Fruit fly (Drosophila melanogaster) whole organism, embryonic: ENCODE results near the gene CG5928.

Experiments used
- CG11456 ChIP-seq: fragments of 200-800 bp; sonication (Bioruptor generic); IDR thresholded peaks from 3 replicates; pipeline ENCODE4 v1.3.6; 2022; ENCODE audit warnings: missing biosample characterization, missing genetic modification characterization
- CG12071 ChIP-seq: fragments of 200-800 bp; sonication (Bioruptor generic); optimal IDR thresholded peaks from 3 replicates; lab custom pipeline; 2018; ENCODE audit warnings: missing biosample characterization, mild to moderate bottlenecking, missing genetic modification characterization
- CG12299 ChIP-seq: fragments of 200-800 bp; sonication (Bioruptor generic); optimal IDR thresholded peaks from 2 replicates; lab custom pipeline; 2018; ENCODE audit warnings: missing biosample characterization, mild to moderate bottlenecking, missing genetic modification characterization
- CG12744 ChIP-seq: fragments of 200-800 bp; sonication (Bioruptor generic); optimal IDR thresholded peaks from 2 replicates; lab custom pipeline; 2016; ENCODE audit warnings: missing biosample characterization, missing genetic modification characterization
- CG13775 ChIP-seq: fragments of 200-800 bp; sonication (Bioruptor generic); optimal IDR thresholded peaks from 3 replicates; lab custom pipeline; 2017; ENCODE audit warnings: missing biosample characterization, mild to moderate bottlenecking, missing genetic modification characterization
- CG17361 ChIP-seq: fragments of 200-800 bp; sonication (Bioruptor generic); IDR thresholded peaks from 3 replicates; pipeline ENCODE4 v1.3.6; 2022; ENCODE audit warnings: missing biosample characterization, missing genetic modification characterization
- CG1832 ChIP-seq: fragments of 200-800 bp; sonication (Bioruptor generic); optimal IDR thresholded peaks from 2 replicates; lab custom pipeline; 2017; ENCODE audit warnings: missing biosample characterization, mild to moderate bottlenecking, missing genetic modification characterization, inconsistent platforms
- CG18764 ChIP-seq: fragments of 200-800 bp; sonication (Bioruptor generic); optimal IDR thresholded peaks from 3 replicates; lab custom pipeline; 2016; ENCODE audit warnings: missing biosample characterization, missing genetic modification characterization
- CG2116 ChIP-seq: fragments of 200-800 bp; sonication (Bioruptor generic); optimal IDR thresholded peaks from 3 replicates; lab custom pipeline; 2018; ENCODE audit warnings: missing biosample characterization, mild to moderate bottlenecking, missing genetic modification characterization
- CG3163 ChIP-seq: fragments of 200-800 bp; sonication (Bioruptor generic); optimal IDR thresholded peaks from 3 replicates; lab custom pipeline; 2016; ENCODE audit warnings: missing biosample characterization, missing genetic modification characterization
- CG4854 ChIP-seq: fragments of 200-800 bp; sonication (Bioruptor generic); optimal IDR thresholded peaks from 2 replicates; lab custom pipeline; 2016; ENCODE audit warnings: missing biosample characterization, missing genetic modification characterization, inconsistent platforms
- CG6175 ChIP-seq: fragments of 200-800 bp; sonication (Bioruptor generic); IDR thresholded peaks from 3 replicates; pipeline ENCODE4 v1.3.6; 2022; ENCODE audit warnings: missing biosample characterization, missing genetic modification characterization
- CG9609 ChIP-seq: fragments of 200-800 bp; sonication (Bioruptor generic); optimal IDR thresholded peaks from 3 replicates; lab custom pipeline; 2016; ENCODE audit warnings: missing biosample characterization, missing genetic modification characterization
- CkIIα-i1 ChIP-seq: fragments of 200-800 bp; sonication (Bioruptor generic); IDR thresholded peaks from 2 replicates; pipeline ENCODE4 v1.3.6; 2022; ENCODE audit warnings: missing biosample characterization, missing genetic modification characterization
- CrebB ChIP-seq: fragments of 200-800 bp; sonication (Bioruptor generic); optimal IDR thresholded peaks from 3 replicates; lab custom pipeline; 2018; ENCODE audit warnings: missing biosample characterization, mild to moderate bottlenecking, missing genetic modification characterization
- D ChIP-seq, 2 experiments: fragments of 200-800 bp in 1 of 2; fragments of >200 bp in 1 of 2; sonication (Bioruptor generic) in 1 of 2; optimal IDR thresholded peaks; 2 replicates in 1 of 2; 3 replicates in 1 of 2; lab custom pipeline; 2017; ENCODE audit warnings: mild to moderate bottlenecking in 1 of 2, missing biosample characterization in 1 of 2, missing genetic modification characterization in 1 of 2, missing genetic modification reagents in 1 of 2
- Dad ChIP-seq: fragments of 200-800 bp; sonication (Bioruptor generic); optimal IDR thresholded peaks from 3 replicates; lab custom pipeline; 2016; ENCODE audit warnings: missing biosample characterization, missing genetic modification characterization
- Dek ChIP-seq: fragments of 200-800 bp; sonication (Bioruptor generic); optimal IDR thresholded peaks from 3 replicates; lab custom pipeline; 2019; ENCODE audit warnings: missing biosample characterization, mild to moderate bottlenecking, missing genetic modification characterization, moderate library complexity
- Dip2 ChIP-seq: fragments of 200-800 bp; sonication (Bioruptor generic); IDR thresholded peaks from 2 replicates; pipeline ENCODE4 v1.3.6; 2022; ENCODE audit warnings: missing biosample characterization, missing genetic modification characterization
- Dp ChIP-seq: fragments of 200-800 bp; sonication (Bioruptor generic); optimal IDR thresholded peaks from 2 replicates; lab custom pipeline; 2018; ENCODE audit warnings: missing biosample characterization, mild to moderate bottlenecking, missing genetic modification characterization, moderate library complexity
- Dref ChIP-seq: fragments of 200-800 bp; sonication (Bioruptor generic); IDR thresholded peaks from 2 replicates; pipeline ENCODE4 v1.3.6; 2022; ENCODE audit warnings: missing biosample characterization, missing genetic modification characterization
- Mad ChIP-seq: fragments of 200-800 bp; sonication (Bioruptor generic); optimal IDR thresholded peaks from 2 replicates; lab custom pipeline; 2016; ENCODE audit warnings: missing biosample characterization, missing genetic modification characterization
- Med ChIP-seq: fragments of 200-800 bp; sonication (Bioruptor generic); peaks from one replicate; lab custom pipeline; 2016; ENCODE audit warnings: missing biosample characterization, missing genetic modification characterization, mild to moderate bottlenecking, inconsistent platforms, moderate library complexity
- Meics ChIP-seq: fragments of 200-800 bp; sonication (Bioruptor generic); optimal IDR thresholded peaks from 2 replicates; lab custom pipeline; 2017; ENCODE audit warnings: missing biosample characterization, mild to moderate bottlenecking, missing genetic modification characterization
- Mrtf ChIP-seq: fragments of 200-800 bp; sonication (Bioruptor generic); IDR thresholded peaks from 3 replicates; pipeline ENCODE4 v1.3.6; 2022; ENCODE audit warnings: missing biosample characterization, missing genetic modification characterization
- Ravus ChIP-seq: fragments of 200-800 bp; sonication (Bioruptor generic); IDR thresholded peaks from 2 replicates; pipeline ENCODE4 v1.3.6; 2022; ENCODE audit warnings: missing biosample characterization, missing genetic modification characterization
- Taf1 ChIP-seq: fragments of 200-800 bp; sonication (Bioruptor generic); IDR thresholded peaks from 2 replicates; pipeline ENCODE4 v1.3.6; 2022; ENCODE audit warnings: missing biosample characterization, missing genetic modification characterization
- Trl ChIP-seq, 3 experiments: fragments of >200 bp in 2 of 3; fragments of 200-800 bp in 1 of 3; sonication (Bioruptor generic) in 1 of 3; optimal IDR thresholded peaks; 2 replicates in 1 of 3; 3 replicates in 2 of 3; lab custom pipeline; 2016 to 2017; ENCODE audit warnings: missing biosample characterization in 1 of 3, missing genetic modification characterization in 1 of 3
- Xbp1 ChIP-seq: fragments of 200-800 bp; sonication (Bioruptor generic); optimal IDR thresholded peaks from 3 replicates; lab custom pipeline; 2016; ENCODE audit warnings: missing biosample characterization, mild to moderate bottlenecking, missing genetic modification characterization
- ato ChIP-seq: fragments of 200-800 bp; sonication (Bioruptor generic); IDR thresholded peaks from 2 replicates; pipeline ENCODE4 v1.3.6; 2022; ENCODE audit warnings: missing biosample characterization, missing genetic modification characterization; ENCODE audit not compliant: partially characterized antibody
- crol ChIP-seq: fragments of 200-800 bp; sonication (Bioruptor generic); IDR thresholded peaks from 2 replicates; pipeline ENCODE4 v1.3.6; 2022; ENCODE audit warnings: missing biosample characterization, missing genetic modification characterization
- dm ChIP-seq: fragments of 200-800 bp; sonication (Bioruptor generic); optimal IDR thresholded peaks from 3 replicates; lab custom pipeline; 2016; ENCODE audit warnings: missing biosample characterization, missing genetic modification characterization
- exex ChIP-seq: fragments of 200-800 bp; sonication (Bioruptor generic); optimal IDR thresholded peaks from 4 replicates; lab custom pipeline; 2018; ENCODE audit warnings: missing biosample characterization, mild to moderate bottlenecking, missing genetic modification characterization, moderate library complexity
- fd102C ChIP-seq: fragments of 200-800 bp; sonication (Bioruptor generic); optimal IDR thresholded peaks from 2 replicates; lab custom pipeline; 2018; ENCODE audit warnings: missing biosample characterization, mild to moderate bottlenecking, missing genetic modification characterization, moderate library complexity
- fru ChIP-seq: fragments of >200 bp; optimal IDR thresholded peaks from 2 replicates; lab custom pipeline; 2017
- gcm2 ChIP-seq: fragments of 200-800 bp; sonication (Bioruptor generic); optimal IDR thresholded peaks from 2 replicates; lab custom pipeline; 2016; ENCODE audit warnings: missing biosample characterization, missing genetic modification characterization
- gem ChIP-seq: fragments of 200-800 bp; sonication (Bioruptor generic); optimal IDR thresholded peaks from 2 replicates; lab custom pipeline; 2019; ENCODE audit warnings: missing biosample characterization, mild to moderate bottlenecking, missing genetic modification characterization, moderate library complexity
- insv ChIP-seq, 2 experiments: fragments of 200-800 bp; sonication (Bioruptor generic); optimal IDR thresholded peaks; 3 replicates each; lab custom pipeline; 2016 to 2018; ENCODE audit warnings: missing biosample characterization in 2 of 2, missing genetic modification characterization in 2 of 2
- kay ChIP-seq: fragments of 200-800 bp; sonication (Bioruptor generic); optimal IDR thresholded peaks from 2 replicates; lab custom pipeline; 2016; ENCODE audit warnings: missing biosample characterization, missing genetic modification characterization
- klu ChIP-seq: fragments of 200-800 bp; sonication (Bioruptor generic); IDR thresholded peaks from 2 replicates; pipeline ENCODE4 v1.3.6; 2022; ENCODE audit warnings: missing biosample characterization, missing genetic modification characterization
- nerfin-1 ChIP-seq: fragments of 200-800 bp; sonication (Bioruptor generic); optimal IDR thresholded peaks from 3 replicates; lab custom pipeline; 2019; ENCODE audit warnings: missing biosample characterization, mild to moderate bottlenecking, missing genetic modification characterization, moderate library complexity
- pnt ChIP-seq: fragments of 200-800 bp; sonication (Bioruptor generic); optimal IDR thresholded peaks from 3 replicates; lab custom pipeline; 2016; ENCODE audit warnings: missing biosample characterization, missing genetic modification characterization
- pros ChIP-seq: fragments of 200-800 bp; sonication (Bioruptor generic); optimal IDR thresholded peaks from 3 replicates; lab custom pipeline; 2019; ENCODE audit warnings: missing biosample characterization, mild to moderate bottlenecking, missing genetic modification characterization, moderate library complexity
- sob ChIP-seq: fragments of 200-800 bp; sonication (Bioruptor generic); IDR thresholded peaks from 2 replicates; pipeline ENCODE4 v1.3.6; 2022; ENCODE audit warnings: missing biosample characterization, missing genetic modification characterization
- sr ChIP-seq: fragments of 200-800 bp; sonication (Bioruptor generic); IDR thresholded peaks from 3 replicates; pipeline ENCODE4 v1.3.6; 2022; ENCODE audit warnings: missing biosample characterization, missing genetic modification characterization
- ssp ChIP-seq: fragments of 200-800 bp; sonication (Bioruptor generic); IDR thresholded peaks from 2 replicates; pipeline ENCODE4 v1.3.6; 2022; ENCODE audit warnings: missing biosample characterization, missing genetic modification characterization
- tap ChIP-seq: fragments of 200-800 bp; optimal IDR thresholded peaks from 3 replicates; lab custom pipeline; 2019; ENCODE audit warnings: missing biosample characterization, mild to moderate bottlenecking, missing genetic modification characterization, moderate library complexity
- trem ChIP-seq: fragments of 200-800 bp; optimal IDR thresholded peaks from 3 replicates; lab custom pipeline; 2019; ENCODE audit warnings: missing biosample characterization, mild to moderate bottlenecking, missing genetic modification characterization, moderate library complexity
- ttk ChIP-seq: fragments of 200-800 bp; sonication (Bioruptor generic); IDR thresholded peaks from 2 replicates; pipeline ENCODE4 v2.1.2; 2022; ENCODE audit warnings: missing biosample characterization, missing genetic modification characterization

The CG5928 gene

DNA sequence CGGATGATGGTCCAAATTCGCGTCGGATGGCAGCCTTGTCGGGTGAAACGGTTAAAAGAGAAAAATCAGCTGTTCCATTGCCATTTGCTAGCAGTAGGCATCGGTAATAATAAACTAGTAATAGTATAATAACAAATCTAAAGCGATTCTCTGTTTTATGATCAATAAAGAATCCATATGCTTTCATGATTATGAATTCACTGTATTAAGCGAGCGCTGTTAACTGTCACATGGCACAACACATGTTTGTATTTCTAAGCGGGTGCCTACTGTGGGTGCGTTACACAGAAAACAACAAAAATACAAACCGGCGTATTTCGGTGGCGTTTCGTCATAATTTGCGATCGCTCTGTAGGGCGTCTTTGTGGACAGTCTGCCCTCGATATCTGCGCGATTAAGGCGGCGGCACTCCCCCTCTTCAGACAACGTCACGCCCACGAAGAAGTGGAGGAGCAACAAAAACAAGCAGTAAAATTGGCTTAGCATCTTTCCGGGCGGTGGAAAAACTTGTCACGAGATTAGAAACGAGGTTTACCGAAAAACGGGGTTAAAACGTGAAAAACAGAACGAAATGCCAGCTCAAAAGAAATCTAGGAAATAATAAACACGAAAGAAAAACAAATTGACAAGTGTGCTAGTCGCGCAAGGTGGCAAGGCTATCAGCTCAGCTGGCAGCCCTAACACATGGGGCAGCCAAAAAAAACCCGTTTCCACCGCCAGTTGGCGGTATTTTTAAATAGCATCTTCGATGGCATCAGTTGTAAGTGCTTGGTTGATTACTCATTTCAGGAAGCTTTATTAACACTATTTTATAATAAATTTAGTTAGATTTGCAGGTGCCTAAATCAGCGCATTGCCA lies 23.3 kb downstream of the CG5928 start, which contains the start of the genes Nep1 and Mipp2 (continued):
- TF ChIP-seq sr (GFP tag; lab: Robert Waterston, UW), result no peak
- TF ChIP-seq CG6175 (GFP tag; lab: Robert Waterston, UW), result no peak
- TF ChIP-seq CG12299 (tag; lab: Kevin White, UChicago), result peak; percentile 10
- TF ChIP-seq Dref, result peak; percentile 36; the same call in 1 of the 2 replicates
- no peak for TF ChIP-seq fru (lab: Kevin White, UChicago)
- no peak for TF ChIP-seq trem
- no peak for TF ChIP-seq CG9609 (GFP tag; lab: Kevin White, UChicago)
- TF ChIP-seq Ravus, result no peak
- no peak for TF ChIP-seq CG12744
- no peak for TF ChIP-seq CrebB (tag; lab: Kevin White, UChicago)
- TF ChIP-seq pros (GFP tag; lab: Kevin White, UChicago), result no peak
- no peak for TF ChIP-seq CkIIα-i1 (GFP tag; lab: Robert Waterston, UW)
- TF ChIP-seq Med (GFP tag; lab: Kevin White, UChicago), result peak; percentile 88
- TF ChIP-seq Dip2 (GFP tag; lab: Robert Waterston, UW), result no peak
- no peak for TF ChIP-seq D (optimal IDR thresholded peaks at IDR 0.05; lab: Kevin White, UChicago)
- no peak for TF ChIP-seq D (GFP tag; optimal IDR thresholded peaks at IDR 0.05; lab: Kevin White, UChicago)
- TF ChIP-seq pnt (GFP tag; lab: Kevin White, UChicago), result no peak
- no peak for TF ChIP-seq exex (tag; lab: Kevin White, UChicago)
- TF ChIP-seq nerfin-1 (tag; lab: Kevin White, UChicago), result no peak
- no peak for TF ChIP-seq Trl (optimal IDR thresholded peaks at IDR 0.05; lab: Kevin White, UChicago)
- no peak for TF ChIP-seq Trl (GFP tag; optimal IDR thresholded peaks at IDR 0.05; lab: Kevin White, UChicago)
- TF ChIP-seq CG12071, result peak; percentile 1
- TF ChIP-seq CG4854 (GFP tag; lab: Kevin White, UChicago), result no peak
- TF ChIP-seq Meics (GFP tag; lab: Kevin White, UChicago), result peak; percentile 29
- TF ChIP-seq CG17361 (GFP tag; lab: Robert Waterston, UW), result no peak
- peak; percentile 27 for TF ChIP-seq CG2116 (GFP tag; lab: Kevin White, UChicago)
- TF ChIP-seq CG1832 (GFP tag; lab: Kevin White, UChicago), result no peak
- peak; percentile 1 for TF ChIP-seq dm
- TF ChIP-seq Mad, result no peak
- TF ChIP-seq Dp (GFP tag; lab: Kevin White, UChicago), result peak; percentile 71
- peak; percentile 51; the same call in 1 of the 2 replicates for TF ChIP-seq sob (GFP tag; lab: Robert Waterston, UW)
- no peak for TF ChIP-seq CG11456
- TF ChIP-seq Dek (tag; lab: Kevin White, UChicago), result peak; percentile 4
- TF ChIP-seq CG13775 (GFP tag; lab: Kevin White, UChicago), result peak; percentile 33
- TF ChIP-seq ttk (GFP tag; lab: Robert Waterston, UW), result 0 out of 2 replicates have a peak, but pooled peaks have one; percentile 42
- no peak for TF ChIP-seq gcm2
- TF ChIP-seq Dad (GFP tag; lab: Kevin White, UChicago), result no peak
- TF ChIP-seq insv (GFP tag; optimal IDR thresholded peaks at IDR 0.05; lab: Kevin White, UChicago), result no peak
- TF ChIP-seq CG18764 (GFP tag; lab: Kevin White, UChicago), result no peak
- peak; percentile 27; the same call in 1 of the 2 replicates for TF ChIP-seq klu (GFP tag; lab: Robert Waterston, UW)
- TF ChIP-seq fd102C (GFP tag; lab: Kevin White, UChicago), result no peak
- TF ChIP-seq tap (tag; lab: Kevin White, UChicago), result no peak
- no peak for TF ChIP-seq ato
- TF ChIP-seq Taf1, result peak; percentile 35; the same call in 1 of the 2 replicates
- TF ChIP-seq Mrtf, result 0 out of 3 replicates have a peak, but pooled peaks have one; percentile 19
- TF ChIP-seq ssp, result no peak
- no peak for TF ChIP-seq kay (GFP tag; lab: Kevin White, UChicago)
- TF ChIP-seq gem, result peak; percentile 57
- TF ChIP-seq CG3163 (GFP tag; lab: Kevin White, UChicago), result no peak
- TF ChIP-seq crol (GFP tag; lab: Robert Waterston, UW), result no peak
- no peak for TF ChIP-seq Xbp1 (GFP tag; lab: Kevin White, UChicago)
